Fruit fly (Drosophila melanogaster): ENCODE measurements around the gene CG15160.

dm6 chr2L:18584617-18585016 lies 6.1 kb upstream of the CG15160 start:
- TF ChIP-seq cnc (optimal IDR thresholded peaks at IDR 0.05): no peak
- TF ChIP-seq toe (GFP tag; optimal IDR thresholded peaks at IDR 0.05): no peak
- no peak for TF ChIP-seq kay (GFP tag; ENCODE audit: borderline replicate concordance)
- TF ChIP-seq pad (GFP tag; optimal IDR thresholded peaks at IDR 0.05): no peak
- no peak for TF ChIP-seq Mnt (GFP tag; optimal IDR thresholded peaks at IDR 0.05)
- TF ChIP-seq CG1620 (GFP tag; optimal IDR thresholded peaks at IDR 0.05): no peak

Measured in whole organism, adult.